Worm (Caenorhabditis elegans) whole organism, early embryonic: ENCODE results near the gene C31H1.5.

Experiments used
- B0310.2 ChIP-seq: sonication (generic microtip); optimal IDR thresholded peaks from 2 replicates; lab custom pipeline; 2016; ENCODE audit warnings: mild to moderate bottlenecking, missing genetic modification characterization, missing compliant biosample characterization
- F13C5.2 ChIP-seq: sonication (generic microtip); optimal IDR thresholded peaks from 2 replicates; lab custom pipeline; 2017; ENCODE audit warnings: mild to moderate bottlenecking, missing genetic modification characterization, inconsistent platforms, missing compliant biosample characterization
- aly-1 ChIP-seq: sonication (generic microtip); optimal IDR thresholded peaks from 2 replicates; lab custom pipeline; 2016; ENCODE audit warnings: missing genetic modification characterization, missing compliant biosample characterization
- ama-1 ChIP-seq: fragments of 150-350 bp; optimal IDR thresholded peaks from 2 replicates; lab custom pipeline; 2014
- ceh-13 ChIP-seq: fragments of 200-800 bp; sonication (Bioruptor generic); optimal IDR thresholded peaks from 2 replicates; lab custom pipeline; 2018; ENCODE audit warnings: mild to moderate bottlenecking, missing genetic modification characterization, missing compliant biosample characterization
- ceh-36 ChIP-seq: sonication (generic microtip); optimal IDR thresholded peaks from 2 replicates; lab custom pipeline; 2016; ENCODE audit warnings: missing genetic modification characterization, inconsistent platforms, missing compliant biosample characterization
- ets-7 ChIP-seq: sonication (generic microtip); optimal IDR thresholded peaks from 2 replicates; lab custom pipeline; 2016; ENCODE audit warnings: missing genotype, missing genetic modification characterization, missing compliant biosample characterization
- flt-1 ChIP-seq: fragments of 200-800 bp; sonication (Bioruptor generic); IDR thresholded peaks from 2 replicates; pipeline ENCODE4 v1.3.6; 2022; ENCODE audit warnings: missing genetic modification characterization, missing compliant biosample characterization
- hmbx-1 ChIP-seq: sonication (generic microtip); optimal IDR thresholded peaks from 2 replicates; lab custom pipeline; 2016; ENCODE audit warnings: mild to moderate bottlenecking, missing genetic modification characterization, missing compliant biosample characterization
- hmg-4 ChIP-seq: fragments of 200-800 bp; sonication (Bioruptor generic); optimal IDR thresholded peaks from 2 replicates; lab custom pipeline; 2018; ENCODE audit warnings: mild to moderate bottlenecking, missing genetic modification characterization, missing compliant biosample characterization
- hnd-1 ChIP-seq: sonication (generic microtip); optimal IDR thresholded peaks from 2 replicates; lab custom pipeline; 2016; ENCODE audit warnings: missing genetic modification characterization, missing compliant biosample characterization
- pes-1 ChIP-seq: fragments of 200-800 bp; sonication (Bioruptor generic); IDR thresholded peaks from 2 replicates; pipeline ENCODE4 v1.3.6; 2022; ENCODE audit warnings: missing genetic modification reagents, missing genetic modification characterization, missing compliant biosample characterization
- scrt-1 ChIP-seq: fragments of 200-800 bp; sonication (Bioruptor generic); IDR thresholded peaks from 2 replicates; pipeline ENCODE4 v1.3.6; 2022; ENCODE audit warnings: missing genetic modification characterization, missing compliant biosample characterization
- sea-1 ChIP-seq: fragments of 200-800 bp; sonication (Bioruptor generic); conservative IDR thresholded peaks from 2 replicates; pipeline ENCODE4 v1.3.6; 2022; ENCODE audit warnings: missing genetic modification characterization, missing compliant biosample characterization
- tbx-11 ChIP-seq: fragments of 200-800 bp; sonication (Bioruptor generic); IDR thresholded peaks from 2 replicates; pipeline ENCODE4 v1.3.6; 2022; ENCODE audit warnings: missing genetic modification characterization, missing compliant biosample characterization
- tbx-37 ChIP-seq: fragments of 200-800 bp; sonication (Bioruptor generic); conservative IDR thresholded peaks from 2 replicates; pipeline ENCODE4 v1.3.6; 2022; ENCODE audit warnings: missing genetic modification reagents, missing genetic modification characterization, missing compliant biosample characterization
- tra-4 ChIP-seq: sonication (generic microtip); optimal IDR thresholded peaks from 2 replicates; lab custom pipeline; 2017; ENCODE audit warnings: missing genetic modification characterization, missing compliant biosample characterization

Gene C31H1.5

ce11 chrIV:5755922-5756321 is 40.7 kb downstream of the C31H1.5 start:
- TF ChIP-seq flt-1 (GFP tag; lab: Robert Waterston, UW) (no peak), ceh-13 (GFP tag; lab: Kevin White, UChicago) (no peak), ets-7 (tag; lab: Kevin White, UChicago) (no peak), ama-1 (no peak)

ce11 chrIV:5754821-5755220 is 41.8 kb downstream of the C31H1.5 start:
- no peak for TF ChIP-seq ceh-36 (tag; lab: Kevin White, UChicago)
- TF ChIP-seq aly-1 (tag; lab: Kevin White, UChicago) = no peak
- TF ChIP-seq tbx-11 = no peak
- TF ChIP-seq F13C5.2 = no peak
- no peak for TF ChIP-seq ceh-13 (GFP tag; lab: Kevin White, UChicago)
- TF ChIP-seq B0310.2 (tag; lab: Kevin White, UChicago) = no peak
- no peak for TF ChIP-seq tbx-37 (GFP tag; lab: Robert Waterston, UW)
- no peak for TF ChIP-seq scrt-1 (GFP tag; lab: Robert Waterston, UW)
- TF ChIP-seq hmbx-1 (tag; lab: Kevin White, UChicago) = no peak
- no peak for TF ChIP-seq tra-4 (tag; lab: Kevin White, UChicago)
- TF ChIP-seq pes-1 (GFP tag; lab: Robert Waterston, UW) = no peak
- no peak for TF ChIP-seq sea-1 (GFP tag; lab: Robert Waterston, UW)
- no peak for TF ChIP-seq hmg-4
- no peak for TF ChIP-seq ets-7 (tag; lab: Kevin White, UChicago)
- TF ChIP-seq flt-1 (GFP tag; lab: Robert Waterston, UW) = no peak
- no peak for TF ChIP-seq hnd-1 (tag; lab: Kevin White, UChicago)
- no peak for TF ChIP-seq ama-1

- no peak for TF ChIP-seq ets-7 (tag; lab: Kevin White, UChicago)
- 0 out of 2 replicates have a peak, but pooled peaks have one; percentile 8 for TF ChIP-seq tbx-37 (GFP tag; lab: Robert Waterston, UW)
- TF ChIP-seq scrt-1 (GFP tag; lab: Robert Waterston, UW) = no peak
Observed at ce11 chrIV:5753954-5754543, 42.5 kb downstream of the C31H1.5 start.

ce11 chrIV:5753253-5753652 is 43.3 kb downstream of the C31H1.5 start:
- TF ChIP-seq aly-1 (tag; lab: Kevin White, UChicago) = no peak

- TF ChIP-seq hnd-1 (tag; lab: Kevin White, UChicago) (no peak), ama-1 (no peak), ceh-13 (GFP tag; lab: Kevin White, UChicago) (no peak), sea-1 (GFP tag; lab: Robert Waterston, UW) (no peak), ceh-36 (tag; lab: Kevin White, UChicago) (no peak), tra-4 (tag; lab: Kevin White, UChicago) (no peak), tbx-37 (GFP tag; lab: Robert Waterston, UW) (no peak), scrt-1 (GFP tag; lab: Robert Waterston, UW) (no peak)
Observed at ce11 chrIV:5752704-5753103, 43.9 kb downstream of the C31H1.5 start.

- TF ChIP-seq F13C5.2 = no peak
- TF ChIP-seq hmg-4 = no peak
- no peak for TF ChIP-seq tbx-11
- TF ChIP-seq ceh-13 (GFP tag; lab: Kevin White, UChicago) = no peak
- TF ChIP-seq ama-1 = no peak
- no peak for TF ChIP-seq ets-7 (tag; lab: Kevin White, UChicago)
- no peak for TF ChIP-seq aly-1 (tag; lab: Kevin White, UChicago)
- TF ChIP-seq pes-1 (GFP tag; lab: Robert Waterston, UW) = no peak
- no peak for TF ChIP-seq hnd-1 (tag; lab: Kevin White, UChicago)
- TF ChIP-seq tra-4 (tag; lab: Kevin White, UChicago) = no peak
- TF ChIP-seq B0310.2 (tag; lab: Kevin White, UChicago) = no peak
- no peak for TF ChIP-seq hmbx-1 (tag; lab: Kevin White, UChicago)
Observed at ce11 chrIV:5751997-5752396, 44.6 kb downstream of the C31H1.5 start.

- no peak for TF ChIP-seq tbx-11
- TF ChIP-seq scrt-1 (GFP tag; lab: Robert Waterston, UW) = no peak
- no peak for TF ChIP-seq hmbx-1 (tag; lab: Kevin White, UChicago)
- TF ChIP-seq tbx-37 (GFP tag; lab: Robert Waterston, UW) = no peak
- TF ChIP-seq ceh-13 (GFP tag; lab: Kevin White, UChicago) = no peak
- TF ChIP-seq ceh-36 (tag; lab: Kevin White, UChicago) = no peak
- TF ChIP-seq ama-1 = no peak
- TF ChIP-seq ets-7 (tag; lab: Kevin White, UChicago) = no peak
- TF ChIP-seq hnd-1 (tag; lab: Kevin White, UChicago) = no peak
- TF ChIP-seq B0310.2 (tag; lab: Kevin White, UChicago) = no peak
- no peak for TF ChIP-seq F13C5.2
- no peak for TF ChIP-seq aly-1 (tag; lab: Kevin White, UChicago)
- no peak for TF ChIP-seq tra-4 (tag; lab: Kevin White, UChicago)
- TF ChIP-seq flt-1 (GFP tag; lab: Robert Waterston, UW) = no peak
- TF ChIP-seq hmg-4 = no peak
- TF ChIP-seq sea-1 (GFP tag; lab: Robert Waterston, UW) = no peak
- TF ChIP-seq pes-1 (GFP tag; lab: Robert Waterston, UW) = no peak
Observed at ce11 chrIV:5749874-5750273, 46.7 kb downstream of the C31H1.5 start.
